Worm (Caenorhabditis elegans) whole organism, young adult: Measurements from ENCODE around the gene C09B9.2.
A peak's percentile ranks its signal among the peaks of the same experiment; 100 is the strongest.

Experiments used
- F10E7.11 ChIP-seq: sonication (generic microtip); optimal IDR thresholded peaks from 2 replicates; lab custom pipeline; 2017; ENCODE audit warnings: mild to moderate bottlenecking, missing genetic modification characterization, moderate library complexity, missing compliant biosample characterization
- F37B4.10 ChIP-seq: fragments of 200-800 bp; sonication (Bioruptor generic); IDR thresholded peaks from 2 replicates; pipeline ENCODE4 v1.3.6; 2022; ENCODE audit warnings: missing genetic modification characterization, missing compliant biosample characterization
- T26A5.8 ChIP-seq: sonication (generic microtip); optimal IDR thresholded peaks from 2 replicates; lab custom pipeline; 2016; ENCODE audit warnings: missing genetic modification characterization, missing compliant biosample characterization
- ama-1 ChIP-seq, 3 experiments: fragments of 150-350 bp in 1 of 3; sonication (generic microtip) in 2 of 3; optimal IDR thresholded peaks; 2 replicates each; lab custom pipeline; 2014 to 2018; ENCODE audit warnings: missing biosample characterization in 2 of 3, missing genetic modification characterization in 2 of 3, missing genetic modification reagents in 2 of 3
- attf-6 ChIP-seq: fragments of 200-800 bp; sonication (Bioruptor generic); IDR thresholded peaks from 2 replicates; pipeline ENCODE4 v1.3.6; 2022; ENCODE audit warnings: missing genetic modification reagents, missing genetic modification characterization, missing compliant biosample characterization
- cebp-2 ChIP-seq: fragments of 200-800 bp; sonication (Bioruptor generic); IDR thresholded peaks from 2 replicates; pipeline ENCODE4 v1.3.6; 2022; ENCODE audit warnings: missing genetic modification characterization, missing compliant biosample characterization
- ceh-100 ChIP-seq: fragments of 200-800 bp; sonication (Bioruptor generic); IDR thresholded peaks from 2 replicates; pipeline ENCODE4 v1.3.6; 2022; ENCODE audit warnings: missing genetic modification reagents, missing genetic modification characterization, missing compliant biosample characterization
- ceh-27 ChIP-seq: fragments of 200-800 bp; sonication (Bioruptor generic); optimal IDR thresholded peaks from 2 replicates; lab custom pipeline; 2018; ENCODE audit warnings: mild to moderate bottlenecking, missing genetic modification characterization, moderate library complexity, missing compliant biosample characterization
- ceh-40 ChIP-seq: fragments of 200-800 bp; sonication (Bioruptor generic); IDR thresholded peaks from 2 replicates; pipeline ENCODE4 v1.3.6; 2022; ENCODE audit warnings: missing genetic modification characterization, missing compliant biosample characterization
- ceh-58 ChIP-seq: fragments of 200-800 bp; sonication (Bioruptor generic); IDR thresholded peaks from 2 replicates; pipeline ENCODE4 v1.3.6; 2022; ENCODE audit warnings: missing genetic modification characterization, missing compliant biosample characterization
- dpff-1 ChIP-seq: sonication (generic microtip); optimal IDR thresholded peaks from 2 replicates; lab custom pipeline; 2017; ENCODE audit warnings: mild to moderate bottlenecking, missing genetic modification characterization, missing compliant biosample characterization
- egl-44 ChIP-seq: fragments of 200-800 bp; sonication (Bioruptor generic); IDR thresholded peaks from 2 replicates; pipeline ENCODE4 v1.3.6; 2022; ENCODE audit warnings: missing genetic modification reagents, missing genetic modification characterization, missing compliant biosample characterization
- egrh-3 ChIP-seq: fragments of 200-800 bp; sonication (Bioruptor generic); IDR thresholded peaks from 2 replicates; pipeline ENCODE4 v1.3.6; 2022; ENCODE audit warnings: missing genetic modification reagents, missing genetic modification characterization, missing compliant biosample characterization
- ekl-4 ChIP-seq: fragments of 200-800 bp; sonication (Bioruptor generic); IDR thresholded peaks from 2 replicates; pipeline ENCODE4 v1.3.6; 2022; ENCODE audit warnings: missing genetic modification reagents, missing genetic modification characterization, missing compliant biosample characterization
- fkh-3 ChIP-seq: sonication (generic microtip); optimal IDR thresholded peaks from 2 replicates; lab custom pipeline; 2016; ENCODE audit warnings: mild to moderate bottlenecking, missing genetic modification characterization, missing compliant biosample characterization
- gei-17 ChIP-seq: fragments of 200-800 bp; sonication (Bioruptor generic); optimal IDR thresholded peaks from 2 replicates; lab custom pipeline; 2018; ENCODE audit warnings: mild to moderate bottlenecking, missing genetic modification characterization, missing compliant biosample characterization
- hmg-1.2 ChIP-seq: fragments of 200-800 bp; sonication (Bioruptor generic); IDR thresholded peaks from 2 replicates; pipeline ENCODE4 v1.3.6; 2022; ENCODE audit warnings: missing genetic modification reagents, missing genetic modification characterization, missing compliant biosample characterization
- let-607 ChIP-seq, 2 experiments: fragments of 200-800 bp in 1 of 2; sonication (Bioruptor generic) in 1 of 2; sonication (generic microtip) in 1 of 2; optimal IDR thresholded peaks; 2 replicates each; lab custom pipeline; 2016 to 2018; ENCODE audit warnings: mild to moderate bottlenecking in 2 of 2, missing compliant biosample characterization in 2 of 2, missing genetic modification characterization in 2 of 2, moderate library complexity in 2 of 2, missing genotype in 1 of 2
- lin-35 ChIP-seq, 3 experiments: fragments of 150-350 bp in 2 of 3; sonication (generic microtip) in 1 of 3; optimal IDR thresholded peaks; 2 replicates each; lab custom pipeline; 2014 to 2018; ENCODE audit warnings: missing biosample characterization in 3 of 3, missing genetic modification characterization in 3 of 3, missing genetic modification reagents in 3 of 3
- mxl-1 ChIP-seq: sonication (generic microtip); optimal IDR thresholded peaks from 2 replicates; lab custom pipeline; 2016; ENCODE audit warnings: missing genetic modification characterization, missing compliant biosample characterization
- nfya-1 ChIP-seq: sonication (generic microtip); optimal IDR thresholded peaks from 2 replicates; lab custom pipeline; 2017; ENCODE audit warnings: antibody characterized with exemption, missing compliant biosample characterization, missing genetic modification characterization, borderline replicate concordance; ENCODE audit not compliant: insufficient read depth
- nhr-80 ChIP-seq: sonication (generic microtip); optimal IDR thresholded peaks from 2 replicates; lab custom pipeline; 2016; ENCODE audit warnings: missing genetic modification characterization, missing compliant biosample characterization
- rcor-1 ChIP-seq: fragments of 200-800 bp; sonication (Bioruptor generic); IDR thresholded peaks from 2 replicates; pipeline ENCODE4 v1.3.6; 2022; ENCODE audit warnings: missing genetic modification reagents, missing genetic modification characterization, missing compliant biosample characterization
- repo-1 ChIP-seq: sonication (generic microtip); optimal IDR thresholded peaks from 2 replicates; lab custom pipeline; 2017; ENCODE audit warnings: mild to moderate bottlenecking, missing genetic modification characterization, missing compliant biosample characterization
- sea-2 ChIP-seq: fragments of 200-800 bp; sonication (Bioruptor generic); IDR thresholded peaks from 2 replicates; pipeline ENCODE4 v1.3.6; 2022; ENCODE audit warnings: missing genetic modification characterization, missing compliant biosample characterization
- snpc-1.1 ChIP-seq: sonication (generic microtip); optimal IDR thresholded peaks from 2 replicates; lab custom pipeline; 2017; ENCODE audit warnings: missing genetic modification characterization, mild to moderate bottlenecking, missing compliant biosample characterization, antibody characterized with exemption, moderate library complexity, missing genotype, missing genetic modification reagents; ENCODE audit not compliant: insufficient read depth
- snpc-4 ChIP-seq, 5 experiments: fragments of 150-350 bp in 1 of 5; sonication (generic microtip) in 4 of 5; optimal IDR thresholded peaks; 2 replicates each; lab custom pipeline; 2014 to 2018; ENCODE audit warnings: missing genetic modification characterization in 5 of 5, missing biosample characterization in 3 of 5, antibody characterized with exemption in 2 of 5, mild to moderate bottlenecking in 2 of 5, missing compliant biosample characterization in 2 of 5, missing genotype in 2 of 5, moderate library complexity in 2 of 5, missing genetic modification reagents in 1 of 5
- sptf-2 ChIP-seq: fragments of 200-800 bp; sonication (Bioruptor generic); optimal IDR thresholded peaks from 2 replicates; lab custom pipeline; 2018; ENCODE audit warnings: mild to moderate bottlenecking, missing genetic modification characterization, missing compliant biosample characterization
- ztf-18 ChIP-seq: sonication (generic microtip); optimal IDR thresholded peaks from 2 replicates; lab custom pipeline; 2016; ENCODE audit warnings: missing genotype, mild to moderate bottlenecking, missing genetic modification characterization, missing compliant biosample characterization
- ztf-25 ChIP-seq: fragments of 200-800 bp; sonication (Bioruptor generic); IDR thresholded peaks from 2 replicates; pipeline ENCODE4 v1.3.6; 2022; ENCODE audit warnings: missing genetic modification reagents, missing genetic modification characterization, missing compliant biosample characterization
- ztf-3 ChIP-seq: fragments of 200-800 bp; sonication (Bioruptor generic); optimal IDR thresholded peaks from 2 replicates; lab custom pipeline; 2018; ENCODE audit warnings: mild to moderate bottlenecking, missing genetic modification characterization, missing compliant biosample characterization

The C09B9.2 gene

DNA sequence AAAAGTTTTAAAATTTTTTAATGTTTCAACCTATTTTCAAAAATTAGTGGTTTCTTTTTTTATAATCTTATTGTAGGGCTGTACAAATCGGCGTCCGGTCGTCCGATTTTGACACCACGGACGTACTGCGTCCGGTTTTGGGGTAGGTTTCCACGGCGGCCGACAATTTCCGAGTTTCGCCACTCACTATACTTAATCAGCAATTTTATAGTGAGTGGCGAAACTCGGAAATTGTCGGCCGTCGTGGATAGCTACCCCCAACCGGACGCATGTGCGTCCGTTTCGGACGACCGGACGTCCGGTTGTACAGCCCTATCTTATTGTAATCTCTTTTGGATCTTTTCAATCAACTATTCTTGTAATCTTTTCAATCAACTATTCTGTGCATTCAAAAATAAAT is 18.1 kb upstream of the C09B9.2 start:
- peak; percentile 83 for TF ChIP-seq snpc-1.1 (tag; lab: Kevin White, UChicago)
- peak; percentile 62 for TF ChIP-seq snpc-4 (GFP tag; optimal IDR thresholded peaks at IDR 0.05; lab: Kevin White, UChicago)
- peak in 3 of 4 experiments; percentile 84 to 97 (median 92) for TF ChIP-seq snpc-4 (tag; optimal IDR thresholded peaks at IDR 0.05; lab: Kevin White, UChicago)

DNA sequence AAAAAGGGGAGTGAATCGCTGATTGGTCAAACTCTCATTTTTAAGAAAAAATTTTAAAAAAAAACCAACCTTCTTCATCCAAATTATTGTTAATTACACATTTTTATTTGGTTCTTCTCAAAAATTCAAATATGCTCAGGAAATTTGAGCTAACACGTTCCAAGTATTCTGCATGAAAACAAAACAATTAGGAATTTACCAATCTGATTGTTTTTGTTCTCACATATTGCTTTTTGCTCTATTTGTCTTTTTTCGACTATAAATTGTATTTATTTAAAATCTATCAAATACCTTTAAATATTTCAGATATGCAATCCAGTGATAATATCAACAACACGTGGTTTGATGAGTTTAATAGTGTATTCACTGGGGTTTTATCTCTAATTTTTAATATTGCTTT is 16.9 kb upstream of the C09B9.2 start, which contains the start of gene srm-1:
TSS of gene srm-1 (plus strand) at position 301 of the 400 bp plus-strand sequence.
- TF ChIP-seq dpff-1 (tag; lab: Kevin White, UChicago) (no peak), F10E7.11 (tag; lab: Kevin White, UChicago) (no peak), let-607 (tag; optimal IDR thresholded peaks at IDR 0.05; lab: Kevin White, UChicago) (no peak)

DNA sequence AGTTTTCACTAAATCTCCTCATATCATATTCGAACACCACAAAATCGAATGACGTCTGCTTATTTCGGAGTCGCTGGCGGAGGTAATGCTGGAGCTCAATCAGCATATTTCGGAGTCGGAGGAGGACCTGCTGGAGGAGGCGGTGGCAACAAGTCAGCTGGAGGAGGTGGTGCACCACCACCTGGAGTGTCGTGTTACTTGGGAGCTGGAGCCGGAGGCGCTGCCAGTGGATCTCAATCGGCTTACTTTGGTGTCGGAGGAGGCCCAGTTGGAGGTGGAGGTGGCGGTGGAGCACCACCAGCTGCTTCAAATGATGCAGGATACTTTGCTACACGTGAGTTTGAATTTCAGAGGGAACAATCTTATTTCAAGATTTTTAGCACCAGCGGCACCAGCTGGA is 12.6 kb upstream of the C09B9.2 start, which contains the start of gene ssq-4:
TSS of gene ssq-4 (plus strand) at position 19 of the 400 bp plus-strand sequence.
- peak; percentile 75 for TF ChIP-seq egrh-3 (GFP tag; lab: Robert Waterston, UW)

DNA sequence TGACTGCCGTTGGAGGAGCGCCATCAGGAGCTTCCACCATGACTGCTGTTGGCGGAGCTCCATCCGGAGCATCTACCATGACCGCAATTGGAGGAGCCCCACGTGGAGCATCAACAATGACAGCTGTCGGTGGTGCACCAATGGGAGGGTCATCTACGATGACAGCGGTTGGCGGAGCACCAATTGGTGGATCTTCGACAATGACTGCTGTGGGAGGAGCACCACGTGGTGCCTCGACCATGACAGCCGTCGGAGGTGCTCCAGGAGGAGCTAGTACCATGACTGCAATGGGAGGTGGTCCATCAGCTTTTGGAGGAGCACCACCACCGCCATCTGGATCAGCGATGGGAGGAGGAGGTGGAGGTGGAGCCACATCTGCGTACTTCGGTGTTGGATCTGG is 12.0 kb upstream of the C09B9.2 start, which contains the start of gene T28H11.7:
TSS of gene T28H11.7 (minus strand) at position 101 of the 400 bp plus-strand sequence.
- peak; percentile 49; the same call in 1 of the 2 replicates for TF ChIP-seq egrh-3 (GFP tag; lab: Robert Waterston, UW)

DNA sequence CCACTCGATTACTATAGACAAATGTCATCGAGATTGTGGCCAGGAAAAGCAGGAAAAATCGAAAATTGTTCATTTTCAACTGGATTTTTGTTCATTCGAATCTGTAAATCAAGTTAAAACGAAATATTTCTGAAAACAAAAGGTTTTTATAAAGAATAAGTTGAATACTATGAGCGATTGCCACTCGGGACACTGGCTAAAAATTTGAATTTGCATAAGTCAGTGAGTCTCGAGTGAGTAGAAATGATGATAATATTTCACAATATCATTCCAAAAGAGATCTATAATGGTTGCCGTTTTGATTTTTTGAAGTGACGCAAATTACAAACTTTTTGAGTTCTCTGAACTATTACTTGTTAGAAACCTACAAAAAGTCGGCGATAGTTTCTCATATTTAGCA is 8.6 kb upstream of the C09B9.2 start, which contains the start of gene T28H11.8:
TSS of gene T28H11.8 (minus strand) at position 101 of the 400 bp plus-strand sequence.
- no peak for TF ChIP-seq ceh-40 (GFP tag; lab: Robert Waterston, UW)
- TF ChIP-seq fkh-3 (tag; lab: Kevin White, UChicago), result no peak

DNA sequence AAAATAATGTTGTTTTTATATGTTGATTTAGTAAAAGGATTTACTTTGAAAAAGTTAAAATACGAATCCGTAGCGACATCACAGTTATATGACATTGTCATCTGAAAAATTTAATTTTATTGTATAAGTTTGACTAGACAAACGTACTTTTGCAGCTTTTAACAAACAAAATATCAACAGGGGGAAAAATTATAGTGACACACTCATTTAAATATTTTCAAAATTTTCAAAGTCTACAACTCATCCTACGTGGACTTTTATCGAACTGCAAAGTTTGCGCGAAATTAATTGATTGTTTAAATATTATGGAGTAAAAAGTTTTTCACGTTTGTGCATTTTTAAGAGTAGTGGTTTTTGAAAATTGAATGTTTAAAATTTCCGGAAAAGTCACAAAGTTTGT is 3.4 kb upstream of the C09B9.2 start, which contains the start of gene C09B9.85:
TSS of gene C09B9.85 (minus strand) at position 101 of the 400 bp plus-strand sequence.
- TF ChIP-seq gei-17 (GFP tag; lab: Kevin White, UChicago), result no peak
- TF ChIP-seq rcor-1 (GFP tag; lab: Robert Waterston, UW), result no peak
- no peak for TF ChIP-seq repo-1 (tag; lab: Kevin White, UChicago)

DNA sequence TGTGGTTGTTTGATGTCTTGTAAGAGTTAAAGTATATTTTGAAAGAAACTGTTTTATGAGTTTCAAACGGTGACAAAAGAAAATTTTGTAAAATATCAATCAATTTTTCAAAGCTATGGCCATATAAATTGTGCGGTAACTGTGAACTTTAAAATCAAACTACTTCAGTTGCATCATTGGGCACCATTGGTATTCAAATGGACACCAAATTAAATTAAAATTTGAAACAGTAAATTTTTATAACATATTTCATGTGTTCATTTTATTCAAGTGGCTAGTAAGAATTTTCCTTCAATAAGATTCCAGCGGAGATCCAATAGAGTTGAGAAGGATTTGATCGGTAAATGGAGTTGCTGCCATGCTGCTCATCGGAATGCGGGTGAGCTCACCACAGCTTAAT is 2.3 kb downstream of the C09B9.2 start:
- no peak for TF ChIP-seq hmg-1.2 (GFP tag; lab: Robert Waterston, UW)
- no peak for TF ChIP-seq cebp-2 (GFP tag; lab: Robert Waterston, UW)
- TF ChIP-seq ztf-18 (tag; lab: Kevin White, UChicago), result no peak
- no peak for TF ChIP-seq mxl-1 (tag; lab: Kevin White, UChicago)
- no peak for TF ChIP-seq lin-35 (GFP tag; optimal IDR thresholded peaks at IDR 0.05; lab: Kevin White, UChicago)
- TF ChIP-seq ztf-25 (GFP tag; lab: Robert Waterston, UW), result no peak
- TF ChIP-seq, all 124 proteins: peak for 0

DNA sequence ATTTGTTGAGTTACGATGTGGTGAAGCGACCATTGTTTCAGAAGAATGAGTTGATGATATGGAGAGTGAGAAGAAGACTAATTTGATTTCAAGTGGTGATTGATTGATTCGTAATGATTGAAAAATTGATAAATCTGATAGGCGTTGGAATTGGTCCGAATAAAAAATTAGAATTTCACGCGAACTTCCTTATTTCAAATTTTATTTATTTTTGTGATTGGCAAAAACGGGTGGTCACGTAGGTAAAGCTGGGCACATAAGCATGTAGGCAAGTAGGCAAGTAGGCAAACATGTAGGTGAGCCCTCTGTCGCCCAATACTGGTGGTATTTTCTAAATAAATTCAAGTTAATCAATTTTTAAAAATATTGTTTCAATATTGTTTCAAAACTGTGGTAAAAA is 4.2 kb downstream of the C09B9.2 start, which contains the start of gene C09B9.4:
TSS of gene C09B9.4 (minus strand) at position 101 of the 400 bp plus-strand sequence.
- TF ChIP-seq ceh-40 (GFP tag; lab: Robert Waterston, UW), result no peak
- TF ChIP-seq attf-6 (GFP tag; lab: Robert Waterston, UW), result no peak
- TF ChIP-seq nhr-80 (tag; lab: Kevin White, UChicago), result no peak
- TF ChIP-seq lin-35 (GFP tag; optimal IDR thresholded peaks at IDR 0.05; lab: Kevin White, UChicago), result no peak
- TF ChIP-seq T26A5.8, result no peak
- no peak for TF ChIP-seq sptf-2
- no peak for TF ChIP-seq F37B4.10 (GFP tag; lab: Robert Waterston, UW)
- TF ChIP-seq ceh-100, result no peak
- no peak for TF ChIP-seq sea-2
- TF ChIP-seq ceh-27 (GFP tag; lab: Kevin White, UChicago), result no peak
- no peak for TF ChIP-seq egl-44
- no peak for TF ChIP-seq ztf-3 (GFP tag; lab: Kevin White, UChicago)
- TF ChIP-seq nfya-1 (tag; lab: Kevin White, UChicago), result no peak
- no peak for TF ChIP-seq ama-1 (optimal IDR thresholded peaks at IDR 0.05; lab: Kevin White, UChicago)
- no peak for TF ChIP-seq ama-1 (GFP tag; optimal IDR thresholded peaks at IDR 0.05; lab: Kevin White, UChicago)
- TF ChIP-seq ekl-4, result no peak
- TF ChIP-seq ceh-58 (GFP tag; lab: Robert Waterston, UW), result no peak
- no peak for TF ChIP-seq snpc-4 (GFP tag; optimal IDR thresholded peaks at IDR 0.05; lab: Kevin White, UChicago)
- no peak for TF ChIP-seq snpc-4 (tag; optimal IDR thresholded peaks at IDR 0.05; lab: Kevin White, UChicago)
- TF ChIP-seq, all 124 proteins: peak for 0
